Fruit fly (Drosophila melanogaster) whole organism, prepupa: ENCODE results near the gene N.

Source experiments
- Blimp-1 ChIP-seq: fragments of 200-800 bp; sonication (Bioruptor generic); optimal IDR thresholded peaks from 3 replicates; lab custom pipeline; 2017; ENCODE audit warnings: missing biosample characterization, missing genetic modification characterization, mild to moderate bottlenecking, moderate library complexity, missing genetic modification reagents
- CG10631 ChIP-seq: fragments of 200-800 bp; sonication (Bioruptor generic); optimal IDR thresholded peaks from 2 replicates; lab custom pipeline; 2016; ENCODE audit warnings: missing biosample characterization, missing genetic modification characterization
- CG10669 ChIP-seq: fragments of 200-800 bp; sonication (Bioruptor generic); optimal IDR thresholded peaks from 3 replicates; lab custom pipeline; 2018; ENCODE audit warnings: missing biosample characterization, mild to moderate bottlenecking, missing genetic modification characterization, moderate library complexity
- CG11902 ChIP-seq: fragments of 200-800 bp; sonication (Bioruptor generic); optimal IDR thresholded peaks from 3 replicates; lab custom pipeline; 2016; ENCODE audit warnings: missing biosample characterization, missing genetic modification characterization
- CG15336 ChIP-seq: fragments of 200-800 bp; sonication (Bioruptor generic); IDR thresholded peaks from 2 replicates; pipeline ENCODE4 v1.3.6; 2022; ENCODE audit warnings: missing biosample characterization, missing genetic modification characterization
- CG1621 ChIP-seq: fragments of 200-800 bp; sonication (Bioruptor generic); optimal IDR thresholded peaks from 3 replicates; lab custom pipeline; 2018; ENCODE audit warnings: missing biosample characterization, mild to moderate bottlenecking, missing genetic modification characterization
- CG16779 ChIP-seq: fragments of 200-800 bp; sonication (Bioruptor generic); optimal IDR thresholded peaks from 3 replicates; lab custom pipeline; 2017; ENCODE audit warnings: missing biosample characterization, mild to moderate bottlenecking, missing genetic modification characterization
- CG3032 ChIP-seq: fragments of 200-800 bp; optimal IDR thresholded peaks from 2 replicates; lab custom pipeline; 2019; ENCODE audit warnings: missing biosample characterization, mild to moderate bottlenecking, missing genetic modification characterization, moderate library complexity
- CG31627 ChIP-seq: fragments of 200-800 bp; sonication (Bioruptor generic); optimal IDR thresholded peaks from 3 replicates; lab custom pipeline; 2016; ENCODE audit warnings: missing biosample characterization, missing genetic modification characterization
- CG32006 ChIP-seq: fragments of 200-800 bp; sonication (Bioruptor generic); optimal IDR thresholded peaks from 3 replicates; lab custom pipeline; 2017; ENCODE audit warnings: missing biosample characterization, mild to moderate bottlenecking, missing genetic modification characterization
- CG34406 ChIP-seq: fragments of 200-800 bp; sonication (Bioruptor generic); optimal IDR thresholded peaks from 3 replicates; lab custom pipeline; 2016; ENCODE audit warnings: missing biosample characterization, missing genetic modification characterization
- CG3919 ChIP-seq: fragments of 200-800 bp; sonication (Bioruptor generic); optimal IDR thresholded peaks from 3 replicates; lab custom pipeline; 2016; ENCODE audit warnings: missing biosample characterization, missing genetic modification characterization
- CG6163 ChIP-seq: fragments of 200-800 bp; sonication (Bioruptor generic); IDR thresholded peaks from 3 replicates; pipeline ENCODE4 v1.3.6; 2022; ENCODE audit warnings: missing biosample characterization, missing genetic modification characterization
- CG6276 ChIP-seq: fragments of 200-800 bp; sonication (Bioruptor generic); optimal IDR thresholded peaks from 2 replicates; lab custom pipeline; 2017; ENCODE audit warnings: missing biosample characterization, mild to moderate bottlenecking, missing genetic modification characterization
- CG6808 ChIP-seq: fragments of 200-800 bp; sonication (Bioruptor generic); optimal IDR thresholded peaks from 3 replicates; lab custom pipeline; 2017; ENCODE audit warnings: missing biosample characterization, missing genetic modification characterization, mild to moderate bottlenecking, moderate library complexity, missing genetic modification reagents
- CG6854 ChIP-seq: fragments of 200-800 bp; sonication (Bioruptor generic); optimal IDR thresholded peaks from 2 replicates; lab custom pipeline; 2017; ENCODE audit warnings: missing biosample characterization, mild to moderate bottlenecking, missing genetic modification characterization
- CG7368 ChIP-seq: fragments of 200-800 bp; sonication (Bioruptor generic); optimal IDR thresholded peaks from 3 replicates; lab custom pipeline; 2016; ENCODE audit warnings: missing biosample characterization, missing genetic modification characterization
- CG8119 ChIP-seq: fragments of 200-800 bp; sonication (Bioruptor generic); IDR thresholded peaks from 3 replicates; pipeline ENCODE4 v1.3.6; 2022; ENCODE audit warnings: missing biosample characterization, missing genetic modification characterization
- CG8319 ChIP-seq: fragments of 200-800 bp; sonication (Bioruptor generic); optimal IDR thresholded peaks from 3 replicates; lab custom pipeline; 2016; ENCODE audit warnings: missing biosample characterization, missing genetic modification characterization
- CG9139 ChIP-seq: fragments of 200-800 bp; sonication (Bioruptor generic); optimal IDR thresholded peaks from 3 replicates; lab custom pipeline; 2017; ENCODE audit warnings: missing biosample characterization, mild to moderate bottlenecking, missing genetic modification characterization
- Eip75B ChIP-seq: fragments of 200-800 bp; sonication (Bioruptor generic); optimal IDR thresholded peaks from 3 replicates; lab custom pipeline; 2016; ENCODE audit warnings: missing biosample characterization, missing genetic modification characterization
- Eip78C ChIP-seq: fragments of 200-800 bp; sonication (Bioruptor generic); peaks from one replicate; lab custom pipeline; 2016; ENCODE audit warnings: missing biosample characterization, missing genetic modification characterization
- Eip93F ChIP-seq: fragments of 200-800 bp; sonication (Bioruptor generic); optimal IDR thresholded peaks from 2 replicates; lab custom pipeline; 2016; ENCODE audit warnings: missing biosample characterization, mild to moderate bottlenecking, missing genetic modification characterization
- Ets21C ChIP-seq: fragments of 200-800 bp; sonication (Bioruptor generic); optimal IDR thresholded peaks from 3 replicates; lab custom pipeline; 2016; ENCODE audit warnings: missing biosample characterization, missing genetic modification characterization
- Ets96B ChIP-seq: fragments of 200-800 bp; optimal IDR thresholded peaks from 2 replicates; lab custom pipeline; 2019; ENCODE audit warnings: missing biosample characterization, mild to moderate bottlenecking, missing genetic modification characterization, moderate library complexity
- Gug ChIP-seq: fragments of 200-800 bp; sonication (Bioruptor generic); IDR thresholded peaks from 2 replicates; pipeline ENCODE4 v1.3.6; 2022; ENCODE audit warnings: missing biosample characterization, missing genetic modification characterization
- Hr38 ChIP-seq: sonication (Bioruptor generic); optimal IDR thresholded peaks from 2 replicates; lab custom pipeline; 2016; ENCODE audit warnings: missing biosample characterization, missing genetic modification characterization
- Hr39 ChIP-seq: fragments of 200-800 bp; sonication (Bioruptor generic); optimal IDR thresholded peaks from 2 replicates; lab custom pipeline; 2016; ENCODE audit warnings: missing biosample characterization, missing genetic modification characterization
- Hr4 ChIP-seq: fragments of 200-800 bp; sonication (Bioruptor generic); optimal IDR thresholded peaks from 3 replicates; lab custom pipeline; 2016; ENCODE audit warnings: missing biosample characterization, missing genetic modification characterization
- Lpt ChIP-seq: fragments of 200-800 bp; sonication (Bioruptor generic); optimal IDR thresholded peaks from 3 replicates; lab custom pipeline; 2016; ENCODE audit warnings: missing biosample characterization, missing genetic modification characterization
- OdsH ChIP-seq: fragments of 200-800 bp; sonication (Bioruptor generic); optimal IDR thresholded peaks from 3 replicates; lab custom pipeline; 2016; ENCODE audit warnings: missing biosample characterization, missing genetic modification characterization
- Smox ChIP-seq: fragments of 200-800 bp; sonication (Bioruptor generic); optimal IDR thresholded peaks from 3 replicates; lab custom pipeline; 2016; ENCODE audit warnings: missing biosample characterization, missing genetic modification characterization
- Sox14 ChIP-seq: fragments of 200-800 bp; sonication (Bioruptor generic); optimal IDR thresholded peaks from 3 replicates; lab custom pipeline; 2016; ENCODE audit warnings: missing biosample characterization, missing genetic modification characterization
- Sox15 ChIP-seq: fragments of 200-800 bp; sonication (Bioruptor generic); optimal IDR thresholded peaks from 3 replicates; lab custom pipeline; 2016; ENCODE audit warnings: missing biosample characterization, missing genetic modification characterization
- achi ChIP-seq: fragments of 200-800 bp; sonication (Bioruptor generic); optimal IDR thresholded peaks from 3 replicates; lab custom pipeline; 2016; ENCODE audit warnings: missing biosample characterization, missing genetic modification characterization
- dac ChIP-seq: fragments of 200-800 bp; sonication (Bioruptor generic); optimal IDR thresholded peaks from 2 replicates; lab custom pipeline; 2017; ENCODE audit warnings: missing biosample characterization, mild to moderate bottlenecking, missing genetic modification characterization
- dsx ChIP-seq: fragments of 200-800 bp; optimal IDR thresholded peaks from 3 replicates; lab custom pipeline; 2019; ENCODE audit warnings: missing biosample characterization, mild to moderate bottlenecking, missing genetic modification characterization, moderate library complexity; ENCODE audit not compliant: poor library complexity, severe bottlenecking
- eg ChIP-seq: fragments of 200-800 bp; sonication (Bioruptor generic); IDR thresholded peaks from 3 replicates; pipeline ENCODE4 v1.3.6; 2022; ENCODE audit warnings: missing biosample characterization, missing genetic modification characterization
- esn ChIP-seq: fragments of 200-800 bp; sonication (Bioruptor generic); optimal IDR thresholded peaks from 2 replicates; lab custom pipeline; 2016; ENCODE audit warnings: missing biosample characterization, mild to moderate bottlenecking, missing genetic modification characterization, moderate library complexity
- fkh ChIP-seq: fragments of 200-800 bp; sonication (Bioruptor generic); optimal IDR thresholded peaks from 3 replicates; lab custom pipeline; 2017; ENCODE audit warnings: missing biosample characterization, mild to moderate bottlenecking, missing genetic modification characterization, moderate library complexity
- lz ChIP-seq: fragments of 200-800 bp; sonication (Bioruptor generic); optimal IDR thresholded peaks from 3 replicates; lab custom pipeline; 2016; ENCODE audit warnings: missing biosample characterization, missing genetic modification characterization
- net ChIP-seq: fragments of 200-800 bp; sonication (Bioruptor generic); optimal IDR thresholded peaks from 3 replicates; lab custom pipeline; 2016; ENCODE audit warnings: missing biosample characterization, missing genetic modification characterization
- salr ChIP-seq, 2 experiments: fragments of 200-800 bp; sonication (Bioruptor generic); optimal IDR thresholded peaks; 3 replicates each; lab custom pipeline; 2016 to 2018; ENCODE audit warnings: missing biosample characterization in 2 of 2, missing genetic modification characterization in 2 of 2, mild to moderate bottlenecking in 1 of 2
- spab ChIP-seq: fragments of 200-800 bp; sonication (Bioruptor generic); optimal IDR thresholded peaks from 2 replicates; lab custom pipeline; 2017; ENCODE audit warnings: missing biosample characterization, mild to moderate bottlenecking, missing genetic modification characterization, missing genetic modification reagents
- ss ChIP-seq, 2 experiments: fragments of 200-800 bp; sonication (Bioruptor generic); optimal IDR thresholded peaks; 2 replicates in 1 of 2; 3 replicates in 1 of 2; lab custom pipeline; 2017 to 2018; ENCODE audit warnings: mild to moderate bottlenecking in 2 of 2, missing biosample characterization in 2 of 2, missing genetic modification characterization in 2 of 2, moderate library complexity in 1 of 2
- svp ChIP-seq: fragments of 200-800 bp; sonication (Bioruptor generic); peaks from one replicate; lab custom pipeline; 2016; ENCODE audit warnings: missing biosample characterization, missing genetic modification characterization
- topi ChIP-seq: fragments of 200-800 bp; sonication (Bioruptor generic); optimal IDR thresholded peaks from 3 replicates; lab custom pipeline; 2016; ENCODE audit warnings: missing biosample characterization, missing genetic modification characterization
- vri ChIP-seq: fragments of 200-800 bp; sonication (Bioruptor generic); optimal IDR thresholded peaks from 3 replicates; lab custom pipeline; 2016; ENCODE audit warnings: missing biosample characterization, mild to moderate bottlenecking, missing genetic modification characterization

N gene

DNA sequence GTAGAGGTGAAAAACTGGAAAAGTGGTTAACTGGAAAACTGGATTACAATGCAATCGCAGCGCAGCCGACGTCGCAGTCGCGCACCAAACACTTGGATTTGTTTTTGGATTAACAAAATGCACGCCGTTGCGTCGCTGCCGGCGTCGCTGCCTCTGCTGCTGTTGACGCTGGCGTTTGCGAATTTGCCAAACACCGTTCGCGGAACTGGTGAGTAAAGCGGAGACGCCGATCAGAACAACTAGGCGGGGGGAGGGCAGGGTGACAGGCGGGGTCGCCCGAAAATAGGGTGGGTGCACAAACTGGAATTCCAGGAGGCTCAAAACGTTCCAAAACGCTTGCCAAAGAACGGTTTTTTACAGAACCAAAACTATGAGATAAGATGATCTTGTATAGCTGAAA, 950 bp downstream of the N start:
- TF ChIP-seq CG6163 (GFP tag; lab: Robert Waterston, UW): peak; percentile 36; the same call in 1 of the 3 replicates
- no peak for TF ChIP-seq Smox (GFP tag; lab: Kevin White, UChicago)
- no peak for TF ChIP-seq CG3919 (GFP tag; lab: Kevin White, UChicago)
- no peak for TF ChIP-seq eg (GFP tag; lab: Robert Waterston, UW)

DNA sequence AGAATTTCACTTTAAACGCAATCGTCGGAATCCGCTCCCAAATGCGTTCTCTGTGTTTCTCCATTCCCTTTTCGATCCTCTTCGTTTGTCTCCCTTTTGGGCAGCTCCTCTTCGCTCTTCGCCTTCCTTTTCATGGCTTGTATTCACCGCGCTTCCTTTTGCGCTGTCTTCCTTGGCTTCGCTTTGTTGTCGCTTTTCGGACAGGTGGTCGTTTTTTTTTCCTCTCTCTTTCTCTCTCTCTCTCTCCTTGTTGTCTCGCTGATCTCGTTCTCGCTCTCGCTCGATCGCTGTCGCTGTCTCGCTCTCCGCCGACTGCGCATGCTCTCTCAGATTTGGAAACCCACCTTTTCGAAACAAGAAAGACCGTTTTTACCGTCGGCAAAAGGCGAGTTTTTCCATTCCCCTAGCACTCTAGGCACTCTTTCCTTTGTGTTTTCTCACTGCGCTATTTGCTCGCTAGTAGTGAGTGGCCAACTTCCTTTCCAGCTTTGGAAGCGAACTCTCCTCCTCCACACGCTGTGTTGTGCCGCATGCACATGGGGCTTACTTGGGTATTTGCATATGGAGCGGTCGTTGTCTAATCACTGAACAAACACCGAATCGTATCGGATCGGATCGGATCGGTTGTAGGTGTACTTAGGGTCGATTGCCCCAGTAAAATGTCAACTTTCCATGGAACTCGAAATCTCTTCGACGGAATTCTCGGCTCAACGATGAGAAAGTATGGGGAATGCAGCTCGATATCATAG, 1.8 kb downstream of the N start:
- no peak for TF ChIP-seq CG11902 (GFP tag; lab: Kevin White, UChicago)
- TF ChIP-seq CG34406 (GFP tag; lab: Kevin White, UChicago): no peak
- TF ChIP-seq Eip93F (GFP tag; lab: Kevin White, UChicago): no peak
- TF ChIP-seq dac (GFP tag; lab: Kevin White, UChicago): no peak
- no peak for TF ChIP-seq salr (GFP tag; optimal IDR thresholded peaks at IDR 0.05; lab: Kevin White, UChicago)
- TF ChIP-seq spab (GFP tag; lab: Kevin White, UChicago): no peak
- TF ChIP-seq CG10631 (GFP tag; lab: Kevin White, UChicago): no peak
- TF ChIP-seq ss (GFP tag; optimal IDR thresholded peaks at IDR 0.05; lab: Kevin White, UChicago): peak; percentile 33 to 46
- TF ChIP-seq Sox14 (GFP tag; lab: Kevin White, UChicago): no peak
- TF ChIP-seq Lpt: no peak
- no peak; the same call in 1 of the 2 replicates for TF ChIP-seq CG15336
- peak; percentile 5 for TF ChIP-seq dsx (GFP tag; lab: Kevin White, UChicago)
- TF ChIP-seq Hr38 (GFP tag; lab: Kevin White, UChicago): no peak
- no peak for TF ChIP-seq Ets21C (GFP tag; lab: Kevin White, UChicago)
- TF ChIP-seq lz: no peak
- TF ChIP-seq Hr39: no peak
- no peak for TF ChIP-seq achi (GFP tag; lab: Kevin White, UChicago)
- TF ChIP-seq CG3919 (GFP tag; lab: Kevin White, UChicago): no peak
- no peak for TF ChIP-seq OdsH (GFP tag; lab: Kevin White, UChicago)
- TF ChIP-seq Sox15 (GFP tag; lab: Kevin White, UChicago): no peak
- no peak for TF ChIP-seq vri (GFP tag; lab: Kevin White, UChicago)
- TF ChIP-seq CG3032 (tag; lab: Kevin White, UChicago): no peak
- no peak for TF ChIP-seq CG7368 (GFP tag; lab: Kevin White, UChicago)
- peak; percentile 18 for TF ChIP-seq CG6808
- TF ChIP-seq esn (GFP tag; lab: Kevin White, UChicago): no peak
- no peak for TF ChIP-seq CG6276 (GFP tag; lab: Kevin White, UChicago)
- TF ChIP-seq Blimp-1 (GFP tag; lab: Kevin White, UChicago): no peak
- TF ChIP-seq CG6163 (GFP tag; lab: Robert Waterston, UW): peak; percentile 63; the same call in 2 of the 3 replicates
- no peak for TF ChIP-seq Hr4
- no peak for TF ChIP-seq CG16779 (tag; lab: Kevin White, UChicago)
- peak; percentile 75 for TF ChIP-seq fkh (GFP tag; lab: Kevin White, UChicago)
- TF ChIP-seq CG32006 (GFP tag; lab: Kevin White, UChicago): no peak
- TF ChIP-seq Gug (GFP tag; lab: Robert Waterston, UW): no peak
- TF ChIP-seq CG9139: no peak
- TF ChIP-seq Eip78C: peak; percentile 59
- TF ChIP-seq CG31627 (GFP tag; lab: Kevin White, UChicago): no peak
- no peak for TF ChIP-seq CG1621
- no peak for TF ChIP-seq CG8319 (GFP tag; lab: Kevin White, UChicago)
- no peak for TF ChIP-seq Ets96B (tag; lab: Kevin White, UChicago)
- TF ChIP-seq CG6854 (GFP tag; lab: Kevin White, UChicago): no peak
- TF ChIP-seq CG8119 (GFP tag; lab: Robert Waterston, UW): 0 out of 3 replicates have a peak, but pooled peaks have one; percentile 20
- TF ChIP-seq Eip75B (GFP tag; lab: Kevin White, UChicago): no peak
- TF ChIP-seq topi (GFP tag; lab: Kevin White, UChicago): no peak
- TF ChIP-seq CG10669 (GFP tag; lab: Kevin White, UChicago): no peak
- TF ChIP-seq svp: no peak
- TF ChIP-seq net (GFP tag; lab: Kevin White, UChicago): peak; percentile 30
- 0 out of 3 replicates have a peak, but pooled peaks have one; percentile 33 for TF ChIP-seq eg (GFP tag; lab: Robert Waterston, UW)
